Worm (Caenorhabditis elegans) whole organism, late embryonic: ENCODE results near the gene pmpl-1.
A peak's percentile ranks its signal among the peaks of the same experiment; 100 is the strongest.

Source experiments
- C08G9.2 ChIP-seq: sonication (generic microtip); optimal IDR thresholded peaks from 2 replicates; lab custom pipeline; 2016; ENCODE audit warnings: mild to moderate bottlenecking, missing genetic modification characterization, moderate library complexity, missing compliant biosample characterization
- C38D4.7 ChIP-seq: fragments of 200-800 bp; sonication (Bioruptor generic); optimal IDR thresholded peaks from 2 replicates; lab custom pipeline; 2018; ENCODE audit warnings: mild to moderate bottlenecking, missing genetic modification characterization, moderate library complexity, missing compliant biosample characterization
- F13H6.1 ChIP-seq: sonication (generic microtip); optimal IDR thresholded peaks from 2 replicates; lab custom pipeline; 2016; ENCODE audit warnings: missing genetic modification characterization, missing compliant biosample characterization
- K09A11.1 ChIP-seq: sonication (generic microtip); optimal IDR thresholded peaks from 2 replicates; lab custom pipeline; 2017; ENCODE audit warnings: antibody characterized with exemption, mild to moderate bottlenecking, missing genetic modification characterization, missing compliant biosample characterization; ENCODE audit not compliant: insufficient read depth
- Y22D7AL.16 ChIP-seq: sonication (generic microtip); optimal IDR thresholded peaks from 2 replicates; lab custom pipeline; 2016; ENCODE audit warnings: missing genetic modification characterization, missing compliant biosample characterization
- ahr-1 ChIP-seq: sonication (generic microtip); optimal IDR thresholded peaks from 2 replicates; lab custom pipeline; 2016; ENCODE audit warnings: missing genetic modification characterization, missing compliant biosample characterization
- ceh-18 ChIP-seq: sonication (generic microtip); optimal IDR thresholded peaks from 2 replicates; lab custom pipeline; 2016; ENCODE audit warnings: missing genetic modification characterization, missing compliant biosample characterization
- ceh-19 ChIP-seq: fragments of 200-800 bp; sonication (Bioruptor generic); optimal IDR thresholded peaks from 2 replicates; lab custom pipeline; 2018; ENCODE audit warnings: mild to moderate bottlenecking, missing genetic modification characterization, missing compliant biosample characterization
- ceh-2 ChIP-seq: sonication (generic microtip); optimal IDR thresholded peaks from 2 replicates; lab custom pipeline; 2016; ENCODE audit warnings: missing genotype, missing genetic modification characterization, missing compliant biosample characterization
- ceh-22 ChIP-seq: sonication (generic microtip); optimal IDR thresholded peaks from 2 replicates; lab custom pipeline; 2017; ENCODE audit warnings: missing biosample characterization, missing genetic modification characterization
- ceh-24 ChIP-seq: sonication (generic microtip); optimal IDR thresholded peaks from 2 replicates; lab custom pipeline; 2016; ENCODE audit warnings: mild to moderate bottlenecking, missing genetic modification characterization, missing compliant biosample characterization
- ceh-30 ChIP-seq: fragments of 150-350 bp; optimal IDR thresholded peaks from 2 replicates; lab custom pipeline; 2014; ENCODE audit warnings: missing biosample characterization, missing genetic modification characterization
- ceh-34 ChIP-seq: sonication (generic microtip); optimal IDR thresholded peaks from 2 replicates; lab custom pipeline; 2016; ENCODE audit warnings: mild to moderate bottlenecking, missing genetic modification characterization, missing compliant biosample characterization
- ceh-48 ChIP-seq: sonication (generic microtip); optimal IDR thresholded peaks from 2 replicates; lab custom pipeline; 2016; ENCODE audit warnings: missing genetic modification characterization, inconsistent platforms, missing compliant biosample characterization
- ceh-6 ChIP-seq: fragments of 200-800 bp; sonication (Bioruptor generic); optimal IDR thresholded peaks from 2 replicates; lab custom pipeline; 2018; ENCODE audit warnings: mild to moderate bottlenecking, missing genetic modification characterization, missing compliant biosample characterization
- ceh-9 ChIP-seq: sonication (generic microtip); optimal IDR thresholded peaks from 2 replicates; lab custom pipeline; 2016; ENCODE audit warnings: mild to moderate bottlenecking, missing genetic modification characterization, inconsistent platforms, missing compliant biosample characterization
- dve-1 ChIP-seq: sonication (generic microtip); optimal IDR thresholded peaks from 2 replicates; lab custom pipeline; 2017; ENCODE audit warnings: antibody characterized with exemption, mild to moderate bottlenecking, missing genetic modification characterization, missing compliant biosample characterization
- elt-2 ChIP-seq: sonication (generic microtip); optimal IDR thresholded peaks from 2 replicates; lab custom pipeline; 2016; ENCODE audit warnings: missing genetic modification reagents, missing genetic modification characterization, missing compliant biosample characterization
- ets-4 ChIP-seq: sonication (generic microtip); optimal IDR thresholded peaks from 2 replicates; lab custom pipeline; 2016; ENCODE audit warnings: missing genetic modification characterization, missing compliant biosample characterization
- eyg-1 ChIP-seq: sonication (generic microtip); optimal IDR thresholded peaks from 2 replicates; lab custom pipeline; 2016; ENCODE audit warnings: missing genotype, missing genetic modification characterization, missing compliant biosample characterization
- fax-1 ChIP-seq: sonication (generic microtip); optimal IDR thresholded peaks from 2 replicates; lab custom pipeline; 2016; ENCODE audit warnings: missing genotype, missing genetic modification characterization, missing compliant biosample characterization
- fkh-6 ChIP-seq: sonication (generic microtip); optimal IDR thresholded peaks from 2 replicates; lab custom pipeline; 2016; ENCODE audit warnings: missing genetic modification characterization, missing compliant biosample characterization
- gmeb-2 ChIP-seq: sonication (generic microtip); optimal IDR thresholded peaks from 2 replicates; lab custom pipeline; 2016; ENCODE audit warnings: missing genetic modification characterization, inconsistent platforms, missing compliant biosample characterization
- hlh-15 ChIP-seq: sonication (generic microtip); optimal IDR thresholded peaks from 2 replicates; lab custom pipeline; 2016; ENCODE audit warnings: missing genetic modification characterization, missing compliant biosample characterization
- hlh-30 ChIP-seq: sonication (generic microtip); optimal IDR thresholded peaks from 2 replicates; lab custom pipeline; 2017; ENCODE audit warnings: antibody characterized with exemption, missing genetic modification characterization, missing compliant biosample characterization; ENCODE audit not compliant: insufficient read depth
- hlh-6 ChIP-seq: sonication (generic microtip); optimal IDR thresholded peaks from 2 replicates; lab custom pipeline; 2016; ENCODE audit warnings: missing genotype, missing genetic modification characterization, missing compliant biosample characterization
- madf-2 ChIP-seq: sonication (generic microtip); optimal IDR thresholded peaks from 2 replicates; lab custom pipeline; 2017; ENCODE audit warnings: missing genetic modification characterization, missing compliant biosample characterization
- nhr-11 ChIP-seq: fragments of 150-350 bp; optimal IDR thresholded peaks from 2 replicates; lab custom pipeline; 2014; ENCODE audit warnings: missing biosample characterization, missing genetic modification characterization
- npax-4 ChIP-seq: sonication (generic microtip); optimal IDR thresholded peaks from 2 replicates; lab custom pipeline; 2016; ENCODE audit warnings: missing genetic modification characterization, missing compliant biosample characterization
- pat-9 ChIP-seq: fragments of 200-800 bp; sonication (Bioruptor generic); optimal IDR thresholded peaks from 2 replicates; lab custom pipeline; 2018; ENCODE audit warnings: mild to moderate bottlenecking, missing genetic modification characterization, moderate library complexity, missing compliant biosample characterization
- pax-1 ChIP-seq: fragments of 150-350 bp; optimal IDR thresholded peaks from 2 replicates; lab custom pipeline; 2014; ENCODE audit warnings: missing biosample characterization, missing genetic modification characterization
- pha-2 ChIP-seq: sonication (generic microtip); optimal IDR thresholded peaks from 2 replicates; lab custom pipeline; 2017; ENCODE audit warnings: mild to moderate bottlenecking, missing genetic modification characterization, missing compliant biosample characterization
- pha-4 ChIP-seq: fragments of 150-350 bp; optimal IDR thresholded peaks from 2 replicates; lab custom pipeline; 2018; ENCODE audit warnings: missing biosample characterization, missing genetic modification reagents, missing genetic modification characterization
- pros-1 ChIP-seq: fragments of 150-350 bp; optimal IDR thresholded peaks from 2 replicates; lab custom pipeline; 2014; ENCODE audit warnings: missing biosample characterization, missing genetic modification reagents, missing genetic modification characterization
- rnt-1 ChIP-seq: sonication (generic microtip); optimal IDR thresholded peaks from 2 replicates; lab custom pipeline; 2016; ENCODE audit warnings: missing genetic modification characterization, missing compliant biosample characterization
- tbx-2 ChIP-seq: sonication (generic microtip); optimal IDR thresholded peaks from 2 replicates; lab custom pipeline; 2016; ENCODE audit warnings: missing genetic modification characterization, missing compliant biosample characterization
- tbx-7 ChIP-seq: sonication (generic microtip); optimal IDR thresholded peaks from 2 replicates; lab custom pipeline; 2016; ENCODE audit warnings: missing genotype, missing genetic modification characterization, missing compliant biosample characterization
- ttx-3 ChIP-seq: sonication (generic microtip); optimal IDR thresholded peaks from 2 replicates; lab custom pipeline; 2016; ENCODE audit warnings: missing genetic modification reagents, missing genetic modification characterization, missing compliant biosample characterization
- unc-86 ChIP-seq: sonication (generic microtip); optimal IDR thresholded peaks from 2 replicates; lab custom pipeline; 2016; ENCODE audit warnings: missing genetic modification characterization, missing compliant biosample characterization
- zip-5 ChIP-seq: sonication (generic microtip); optimal IDR thresholded peaks from 2 replicates; lab custom pipeline; 2016; ENCODE audit warnings: missing genetic modification characterization, missing compliant biosample characterization

The pmpl-1 gene

ce11 chrX:3781040-3781439, 6.8 kb upstream of the pmpl-1 start, which contains the start of gene marg-1:
marg-1 (minus strand) TSS chrX:3781140.
- TF ChIP-seq ceh-18 (tag; lab: Kevin White, UChicago) (no peak), pros-1 (tag; lab: Kevin White, UChicago) (no peak), ahr-1 (tag; lab: Kevin White, UChicago) (no peak), eyg-1 (tag; lab: Kevin White, UChicago) (no peak), gmeb-2 (no peak)

ce11 chrX:3783659-3784058, 4.2 kb upstream of the pmpl-1 start:
- no peak for TF ChIP-seq C38D4.7 (GFP tag; lab: Kevin White, UChicago)
- TF ChIP-seq gmeb-2: no peak
- no peak for TF ChIP-seq pha-4 (tag; lab: Kevin White, UChicago)
- TF ChIP-seq zip-5 (tag; lab: Kevin White, UChicago): no peak
- TF ChIP-seq pax-1 (tag; lab: Kevin White, UChicago): no peak
- no peak for TF ChIP-seq ceh-22
- no peak for TF ChIP-seq dve-1 (tag; lab: Kevin White, UChicago)
- no peak for TF ChIP-seq ceh-19 (GFP tag; lab: Kevin White, UChicago)
- TF ChIP-seq tbx-7: no peak
- TF ChIP-seq pat-9 (tag; lab: Kevin White, UChicago): no peak
- no peak for TF ChIP-seq ceh-30 (tag; lab: Kevin White, UChicago)
- no peak for TF ChIP-seq madf-2
- TF ChIP-seq F13H6.1: no peak
- no peak for TF ChIP-seq Y22D7AL.16 (tag; lab: Kevin White, UChicago)
- no peak for TF ChIP-seq unc-86 (tag; lab: Kevin White, UChicago)
- no peak for TF ChIP-seq hlh-30 (tag; lab: Kevin White, UChicago)
- no peak for TF ChIP-seq ceh-34 (tag; lab: Kevin White, UChicago)
- TF ChIP-seq npax-4 (tag; lab: Kevin White, UChicago): no peak
- no peak for TF ChIP-seq hlh-6 (tag; lab: Kevin White, UChicago)
- no peak for TF ChIP-seq C08G9.2 (tag; lab: Kevin White, UChicago)
- TF ChIP-seq, all 69 proteins: peak for 0

- TF ChIP-seq pha-2: no peak
- TF ChIP-seq fkh-6 (tag; lab: Kevin White, UChicago): no peak
- no peak for TF ChIP-seq hlh-15 (tag; lab: Kevin White, UChicago)
- TF ChIP-seq ceh-48: no peak
- TF ChIP-seq fax-1 (tag; lab: Kevin White, UChicago): no peak
- TF ChIP-seq ceh-30 (tag; lab: Kevin White, UChicago): no peak
- TF ChIP-seq elt-2: no peak
Measured at ce11 chrX:3785111-3785808, 2.6 kb upstream of the pmpl-1 start.

ce11 chrX:3788483-3788882, 657 bp downstream of the pmpl-1 start:
- TF ChIP-seq hlh-30 (tag; lab: Kevin White, UChicago) (no peak), ceh-24 (tag; lab: Kevin White, UChicago) (no peak), ceh-18 (tag; lab: Kevin White, UChicago) (peak; percentile 48), fkh-6 (tag; lab: Kevin White, UChicago) (no peak), ttx-3 (tag; lab: Kevin White, UChicago) (no peak), tbx-2 (peak; percentile 16), dve-1 (tag; lab: Kevin White, UChicago) (peak; percentile 13)

- TF ChIP-seq eyg-1 (tag; lab: Kevin White, UChicago) (no peak), hlh-15 (tag; lab: Kevin White, UChicago) (no peak), ceh-9 (no peak), C38D4.7 (GFP tag; lab: Kevin White, UChicago) (no peak), K09A11.1 (no peak), unc-86 (tag; lab: Kevin White, UChicago) (no peak), ceh-2 (tag; lab: Kevin White, UChicago) (no peak), ceh-6 (GFP tag; lab: Kevin White, UChicago) (no peak), ets-4 (tag; lab: Kevin White, UChicago) (no peak), nhr-11 (tag; lab: Kevin White, UChicago) (no peak), hlh-6 (tag; lab: Kevin White, UChicago) (no peak), C08G9.2 (tag; lab: Kevin White, UChicago) (no peak), rnt-1 (no peak)
Measured at ce11 chrX:3791098-3791497, 3.3 kb downstream of the pmpl-1 start.
